Fruit fly (Drosophila melanogaster): ENCODE data around the gene CG9541.

CG9541 gene

DNA sequence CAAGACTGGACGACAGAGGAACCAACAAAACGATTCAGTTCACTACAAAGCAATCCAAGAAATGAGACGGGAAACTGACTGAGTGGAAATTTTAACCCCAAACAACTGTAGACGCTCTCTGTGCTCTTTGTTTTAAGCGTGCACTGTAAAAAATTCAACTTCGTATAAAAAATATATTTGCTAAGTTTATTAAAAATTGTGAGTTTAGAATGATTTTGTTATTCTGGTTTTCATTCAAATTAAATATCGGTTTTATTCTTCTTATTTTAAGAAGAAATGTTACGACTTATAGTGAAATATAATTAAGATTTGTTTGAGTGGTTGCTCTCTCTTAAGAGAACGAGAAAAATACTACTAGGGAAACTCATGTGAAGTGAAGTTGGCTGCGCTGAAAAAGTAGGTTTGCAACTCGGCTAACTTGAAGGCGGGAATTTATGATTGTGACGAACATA is 17.2 kb downstream of the CG9541 start (continued):
- TF ChIP-seq Mad (GFP tag; optimal IDR thresholded peaks at IDR 0.05) (peak; percentile 84), Ets97D (GFP tag; optimal IDR thresholded peaks at IDR 0.05) (peak; percentile 96), slbo (GFP tag; IDR thresholded peaks at IDR 0.05) (peak; percentile 98), ERR (GFP tag; optimal IDR thresholded peaks at IDR 0.05) (peak; percentile 79), Lpt (GFP tag; optimal IDR thresholded peaks at IDR 0.05) (no peak), row (GFP tag; IDR thresholded peaks at IDR 0.05) (peak; percentile 99), jumu (GFP tag; optimal IDR thresholded peaks at IDR 0.05) (peak; percentile 96), E2f1 (GFP tag; IDR thresholded peaks at IDR 0.05) (peak; percentile 98), Oaz (GFP tag; IDR thresholded peaks at IDR 0.05) (peak; percentile 93), CG4854 (GFP tag; optimal IDR thresholded peaks at IDR 0.05) (peak; percentile 84), CG10979 (tag; optimal IDR thresholded peaks at IDR 0.05) (peak; percentile 97), Sry-δ (GFP tag; optimal IDR thresholded peaks at IDR 0.05) (peak; percentile 54), aop (GFP tag; IDR thresholded peaks at IDR 0.05) (peak; percentile 79), CG13123 (GFP tag; optimal IDR thresholded peaks at IDR 0.05) (peak; percentile 99), bigmax (GFP tag; optimal IDR thresholded peaks at IDR 0.05) (peak; percentile 42), pan (optimal IDR thresholded peaks at IDR 0.05) (no peak), pan (GFP tag; optimal IDR thresholded peaks at IDR 0.05 in 1 of 2, IDR thresholded peaks at IDR 0.05 in 1 of 2) (peak in 1 of 2 experiments; percentile 99), CG14860 (GFP tag; IDR thresholded peaks at IDR 0.05; ENCODE audit: partially characterized antibody) (no peak), MTF-1 (GFP tag; optimal IDR thresholded peaks at IDR 0.05; ENCODE audit: borderline replicate concordance) (peak; percentile 80), hbn (GFP tag; IDR thresholded peaks at IDR 0.05; ENCODE audit: partially characterized antibody) (no peak; the same call in 1 of the 2 replicates), CG2129 (GFP tag; IDR thresholded peaks at IDR 0.05; ENCODE audit: partially characterized antibody) (no peak), CG10431 (GFP tag; optimal IDR thresholded peaks at IDR 0.05) (peak; percentile 60), z (GFP tag; IDR thresholded peaks at IDR 0.05) (peak; percentile 92), Trl (optimal IDR thresholded peaks at IDR 0.05) (peak; percentile 84 to 97), Trl (GFP tag; optimal IDR thresholded peaks at IDR 0.05) (peak; percentile 97), bowl (GFP tag; IDR thresholded peaks at IDR 0.05) (peak; percentile 97), CG3838 (GFP tag; optimal IDR thresholded peaks at IDR 0.05) (peak; percentile 92), cad (GFP tag; optimal IDR thresholded peaks at IDR 0.05) (no peak), CG2889 (GFP tag; IDR thresholded peaks at IDR 0.05) (peak; percentile 96), crol (GFP tag; IDR thresholded peaks at IDR 0.05) (peak; percentile 85), gfzf (GFP tag; optimal IDR thresholded peaks at IDR 0.05) (peak; percentile 33), CG8388 (GFP tag; optimal IDR thresholded peaks at IDR 0.05) (peak; percentile 94), Scr (GFP tag; IDR thresholded peaks at IDR 0.05; ENCODE audit: partially characterized antibody) (no peak), al (GFP tag; IDR thresholded peaks at IDR 0.05) (peak; percentile 93), NfI (GFP tag; optimal IDR thresholded peaks at IDR 0.05) (peak; percentile 93), Jarid2 (GFP tag; optimal IDR thresholded peaks at IDR 0.05) (peak; percentile 63), CG7372 (GFP tag; IDR thresholded peaks at IDR 0.05) (peak; percentile 91), Poxn (GFP tag; IDR thresholded peaks at IDR 0.05) (peak; percentile 73), CG1647 (GFP tag; optimal IDR thresholded peaks at IDR 0.05) (peak; percentile 77), Spps (tag; optimal IDR thresholded peaks at IDR 0.05) (peak; percentile 92), CG10462 (GFP tag; optimal IDR thresholded peaks at IDR 0.05) (peak; percentile 97), CG15514 (GFP tag; optimal IDR thresholded peaks at IDR 0.05) (peak; percentile 88), cas (GFP tag; IDR thresholded peaks at IDR 0.05) (peak; percentile 93), CG13287 (GFP tag; IDR thresholded peaks at IDR 0.05; ENCODE audit: partially characterized antibody) (peak; percentile 45; the same call in 1 of the 2 replicates), CG8765 (GFP tag; IDR thresholded peaks at IDR 0.05) (peak; percentile 94), Kr (GFP tag; optimal IDR thresholded peaks at IDR 0.05) (peak; percentile 57), unc-4 (GFP tag; IDR thresholded peaks at IDR 0.05; ENCODE audit: partially characterized antibody) (no peak; the same call in 1 of the 2 replicates), CG8478 (optimal IDR thresholded peaks at IDR 0.05) (no peak), oc (tag; optimal IDR thresholded peaks at IDR 0.05) (peak; percentile 93), CG31365 (tag; optimal IDR thresholded peaks at IDR 0.05) (peak; percentile 63), Opbp (GFP tag; IDR thresholded peaks at IDR 0.05; ENCODE audit: partially characterized antibody) (peak; percentile 100), ems (GFP tag; optimal IDR thresholded peaks at IDR 0.05) (peak; percentile 90)

Measured in whole organism, embryonic.